Fruit fly (Drosophila melanogaster): ENCODE measurements around the gene CG2841.

DNA sequence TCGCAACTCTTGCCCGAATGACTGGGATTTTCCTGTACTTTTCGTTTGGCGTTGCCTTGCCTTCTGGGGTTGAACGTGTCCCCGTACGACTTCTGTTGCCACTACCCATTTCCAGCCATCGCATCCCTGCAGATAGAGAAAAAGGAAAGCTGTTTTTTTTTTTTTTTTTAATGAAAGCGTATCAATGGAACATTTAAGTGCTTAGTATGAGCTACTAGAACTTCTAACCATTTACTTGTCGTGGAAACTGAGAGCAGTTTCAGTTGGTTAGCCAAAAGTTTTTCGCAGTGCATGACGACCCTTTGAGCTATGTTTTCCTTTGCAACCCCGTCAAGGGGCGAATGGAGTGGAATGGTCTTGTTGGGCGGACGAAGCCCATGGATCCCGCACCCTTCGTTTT lies 36.8 kb downstream of the CG2841 start:
- TF ChIP-seq CG8478 (optimal IDR thresholded peaks at IDR 0.05), result no peak
- no peak for TF ChIP-seq CTCF (optimal IDR thresholded peaks at IDR 0.05)
